Worm (Caenorhabditis elegans): ENCODE results near the gene alh-13.
A peak's percentile ranks its signal among the peaks of the same experiment; 100 is the strongest.

Gene alh-13

ce11 chrX:12781712-12782444 lies at the start of gene alh-13:
TSS of gene alh-13 (plus strand) at chrX:12782394.
- TF ChIP-seq mes-2 (tag; optimal IDR thresholded peaks at IDR 0.05; ENCODE audit: poor library complexity, severe bottlenecking) (no peak), vab-7 (GFP tag; IDR thresholded peaks at IDR 0.05) (no peak), lin-38 (GFP tag; IDR thresholded peaks at IDR 0.05) (no peak), nhr-237 (tag; optimal IDR thresholded peaks at IDR 0.05) (no peak), zag-1 (tag; optimal IDR thresholded peaks at IDR 0.05) (no peak), php-3 (GFP tag; IDR thresholded peaks at IDR 0.05) (no peak), nhr-25 (tag; optimal IDR thresholded peaks at IDR 0.05; ENCODE audit: borderline replicate concordance, insufficient read depth) (no peak), nhr-28 (tag; optimal IDR thresholded peaks at IDR 0.05) (peak; percentile 64), zfp-2 (tag; optimal IDR thresholded peaks at IDR 0.05) (no peak), lin-39 (tag; optimal IDR thresholded peaks at IDR 0.05) (no peak), ZK546.5 (tag; optimal IDR thresholded peaks at IDR 0.05) (no peak), F26F4.8 (GFP tag; conservative IDR thresholded peaks at IDR 0.05) (no peak), aha-1 (tag) (no peak), pha-4 (GFP tag; IDR thresholded peaks at IDR 0.05) (no peak), pha-4 (tag; optimal IDR thresholded peaks at IDR 0.05) (no peak), daf-12 (tag; optimal IDR thresholded peaks at IDR 0.05) (no peak), Y48G9A.11 (GFP tag; IDR thresholded peaks at IDR 0.05) (no peak), zfp-3 (GFP tag; conservative IDR thresholded peaks at IDR 0.05) (no peak), spr-3 (GFP tag; optimal IDR thresholded peaks at IDR 0.05) (no peak), snpc-1.2 (GFP tag; IDR thresholded peaks at IDR 0.05) (no peak), rbr-2 (tag; optimal IDR thresholded peaks at IDR 0.05) (no peak), zip-2 (tag; optimal IDR thresholded peaks at IDR 0.05) (no peak), nhr-76 (tag; optimal IDR thresholded peaks at IDR 0.05) (no peak), tag-97 (GFP tag; IDR thresholded peaks at IDR 0.05) (no peak), mep-1 (tag; optimal IDR thresholded peaks at IDR 0.05) (no peak), mxl-3 (GFP tag; optimal IDR thresholded peaks at IDR 0.05) (peak; percentile 77), egl-43 (GFP tag; IDR thresholded peaks at IDR 0.05) (no peak), D1046.2 (GFP tag; IDR thresholded peaks at IDR 0.05) (no peak), nhr-42 (GFP tag; IDR thresholded peaks at IDR 0.05) (no peak), lir-3 (tag; optimal IDR thresholded peaks at IDR 0.05) (no peak), hif-1 (tag; optimal IDR thresholded peaks at IDR 0.05) (no peak), cey-2 (tag; optimal IDR thresholded peaks at IDR 0.05; ENCODE audit: borderline replicate concordance, insufficient read depth) (no peak), hlh-30 (tag; optimal IDR thresholded peaks at IDR 0.05; ENCODE audit: insufficient read depth) (peak; percentile 70), spr-1 (tag; optimal IDR thresholded peaks at IDR 0.05) (no peak), ceh-20 (GFP tag; IDR thresholded peaks at IDR 0.05) (no peak), set-16 (GFP tag; IDR thresholded peaks at IDR 0.05) (no peak), attf-4 (tag; optimal IDR thresholded peaks at IDR 0.05) (no peak), nhr-10 (tag; optimal IDR thresholded peaks at IDR 0.05) (no peak), dmd-6 (GFP tag; IDR thresholded peaks at IDR 0.05) (peak; percentile 43), nhr-48 (tag; optimal IDR thresholded peaks at IDR 0.05) (peak; percentile 58), fos-1 (tag; optimal IDR thresholded peaks at IDR 0.05) (no peak), unc-62 (GFP tag; optimal IDR thresholded peaks at IDR 0.05 in 1 of 2) (no peak), unc-62 (tag; optimal IDR thresholded peaks at IDR 0.05) (no peak), madf-9 (GFP tag; conservative IDR thresholded peaks at IDR 0.05) (no peak), daf-16 (GFP tag; optimal IDR thresholded peaks at IDR 0.05) (no peak), daf-16 (tag; optimal IDR thresholded peaks at IDR 0.05) (no peak), T20F7.1 (GFP tag; optimal IDR thresholded peaks at IDR 0.05) (no peak), ceh-82 (tag; optimal IDR thresholded peaks at IDR 0.05) (no peak), ZK337.2 (GFP tag; IDR thresholded peaks at IDR 0.05) (no peak), jun-1 (tag; optimal IDR thresholded peaks at IDR 0.05) (no peak), lin-29 (GFP tag; IDR thresholded peaks at IDR 0.05) (no peak)
